Fruit fly (Drosophila melanogaster): ENCODE results near the gene CG15468.

CG15468 gene

dm6 chrX:4955788-4956442 is 5.0 kb downstream of the CG15468 start (continued):
- TF ChIP-seq Dip3 (GFP tag; optimal IDR thresholded peaks at IDR 0.05) = no peak
- TF ChIP-seq fru (optimal IDR thresholded peaks at IDR 0.05) = no peak
- TF ChIP-seq unpg (GFP tag; optimal IDR thresholded peaks at IDR 0.05) = no peak
- TF ChIP-seq cg (GFP tag; optimal IDR thresholded peaks at IDR 0.05) = no peak
- TF ChIP-seq CG13624 (GFP tag; optimal IDR thresholded peaks at IDR 0.05) = peak; percentile 27
- TF ChIP-seq emc (GFP tag; optimal IDR thresholded peaks at IDR 0.05) = no peak
- peak; percentile 14 for TF ChIP-seq zfh2 (GFP tag; optimal IDR thresholded peaks at IDR 0.05)
- TF ChIP-seq CoRest (tag; optimal IDR thresholded peaks at IDR 0.05) = peak; percentile 49
- TF ChIP-seq jumu (GFP tag; optimal IDR thresholded peaks at IDR 0.05) = no peak
- TF ChIP-seq Hr78 (GFP tag; optimal IDR thresholded peaks at IDR 0.05) = no peak
- TF ChIP-seq CG17186 (GFP tag; optimal IDR thresholded peaks at IDR 0.05) = no peak
- TF ChIP-seq HLH3B (GFP tag; IDR thresholded peaks at IDR 0.05) = 0 out of 2 replicates have a peak, but pooled peaks have one; percentile 6
- TF ChIP-seq rib (GFP tag; IDR thresholded peaks at IDR 0.05) = no peak
- TF ChIP-seq CG14860 (GFP tag; IDR thresholded peaks at IDR 0.05; ENCODE audit: partially characterized antibody) = peak; percentile 91
- TF ChIP-seq CG2129 (GFP tag; IDR thresholded peaks at IDR 0.05; ENCODE audit: partially characterized antibody) = peak; percentile 73; the same call in 1 of the 2 replicates
- no peak for TF ChIP-seq CG2199 (GFP tag; IDR thresholded peaks at IDR 0.05)
- TF ChIP-seq Dp (GFP tag; optimal IDR thresholded peaks at IDR 0.05) = peak; percentile 69
- TF ChIP-seq CG18011 (GFP tag; optimal IDR thresholded peaks at IDR 0.05) = no peak
- no peak for TF ChIP-seq gfzf (GFP tag; optimal IDR thresholded peaks at IDR 0.05)
- TF ChIP-seq btn (GFP tag; optimal IDR thresholded peaks at IDR 0.05) = no peak
- no peak for TF ChIP-seq NC2α (GFP tag; optimal IDR thresholded peaks at IDR 0.05)
- peak; percentile 98 for TF ChIP-seq bbx (GFP tag; IDR thresholded peaks at IDR 0.05; ENCODE audit: partially characterized antibody)
- no peak for TF ChIP-seq wek (GFP tag; optimal IDR thresholded peaks at IDR 0.05)
- TF ChIP-seq pb (GFP tag; optimal IDR thresholded peaks at IDR 0.05) = no peak
- no peak for TF ChIP-seq Ssrp (tag; optimal IDR thresholded peaks at IDR 0.05)
- no peak for TF ChIP-seq CG14667 (GFP tag; IDR thresholded peaks at IDR 0.05)
- peak; percentile 98 for TF ChIP-seq Bgb (GFP tag; IDR thresholded peaks at IDR 0.05; ENCODE audit: partially characterized antibody)
- no peak for TF ChIP-seq CG9437 (GFP tag; optimal IDR thresholded peaks at IDR 0.05)
- no peak for TF ChIP-seq caup (GFP tag; optimal IDR thresholded peaks at IDR 0.05; ENCODE audit: severe bottlenecking)
- TF ChIP-seq CG2712 (tag; optimal IDR thresholded peaks at IDR 0.05) = peak; percentile 15
- no peak for TF ChIP-seq CG6175 (GFP tag; IDR thresholded peaks at IDR 0.05)
- TF ChIP-seq HLH4C (GFP tag; IDR thresholded peaks at IDR 0.05; ENCODE audit: partially characterized antibody) = peak; percentile 93
- no peak for TF ChIP-seq CG13123 (GFP tag; optimal IDR thresholded peaks at IDR 0.05)
- TF ChIP-seq HHEX (GFP tag; optimal IDR thresholded peaks at IDR 0.05) = peak; percentile 27
- TF ChIP-seq CG1647 (GFP tag; optimal IDR thresholded peaks at IDR 0.05) = no peak
- no peak for TF ChIP-seq CG18764 (GFP tag; optimal IDR thresholded peaks at IDR 0.05)
- no peak for TF ChIP-seq insv (GFP tag; optimal IDR thresholded peaks at IDR 0.05)
- TF ChIP-seq E2f2 (GFP tag; IDR thresholded peaks at IDR 0.05) = peak; percentile 77
- peak; percentile 96 for TF ChIP-seq ato (GFP tag; IDR thresholded peaks at IDR 0.05; ENCODE audit: partially characterized antibody)
- TF ChIP-seq CG17912 (GFP tag; optimal IDR thresholded peaks at IDR 0.05) = no peak
- no peak for TF ChIP-seq so (GFP tag; IDR thresholded peaks at IDR 0.05)
- no peak for TF ChIP-seq Dad (GFP tag; optimal IDR thresholded peaks at IDR 0.05)
- no peak for TF ChIP-seq CG16815 (GFP tag; optimal IDR thresholded peaks at IDR 0.05)
- TF ChIP-seq pfk (GFP tag; optimal IDR thresholded peaks at IDR 0.05) = no peak
- TF ChIP-seq CG10431 (GFP tag; optimal IDR thresholded peaks at IDR 0.05) = no peak
- no peak for TF ChIP-seq CG7372 (GFP tag; IDR thresholded peaks at IDR 0.05)
- TF ChIP-seq exex (tag; optimal IDR thresholded peaks at IDR 0.05) = no peak
- TF ChIP-seq Dfd (GFP tag; optimal IDR thresholded peaks at IDR 0.05) = no peak
- TF ChIP-seq Ptx1 (GFP tag; IDR thresholded peaks at IDR 0.05) = peak; percentile 14; the same call in 1 of the 2 replicates
- peak; percentile 53 for TF ChIP-seq CG9932 (GFP tag; IDR thresholded peaks at IDR 0.05)

All from whole organism, embryonic.